Fruit fly (Drosophila melanogaster): ENCODE results near the gene CG45071.

Gene CG45071

dm6 chr3L:15150028-15150427 lies 44.3 kb downstream of the CG45071 start (continued):
- no peak for TF ChIP-seq ato (GFP tag; IDR thresholded peaks at IDR 0.05; ENCODE audit: partially characterized antibody)
- TF ChIP-seq CG3838 (GFP tag; optimal IDR thresholded peaks at IDR 0.05), result no peak
- peak; percentile 35 for TF ChIP-seq CG15514 (GFP tag; optimal IDR thresholded peaks at IDR 0.05)
- TF ChIP-seq C15 (GFP tag; IDR thresholded peaks at IDR 0.05), result no peak
- TF ChIP-seq CG18599 (GFP tag; optimal IDR thresholded peaks at IDR 0.05), result peak; percentile 59
- TF ChIP-seq HmgD (GFP tag; optimal IDR thresholded peaks at IDR 0.05), result no peak
- no peak for TF ChIP-seq tup (GFP tag; optimal IDR thresholded peaks at IDR 0.05)
- TF ChIP-seq CG14710 (tag; optimal IDR thresholded peaks at IDR 0.05), result no peak
- no peak for TF ChIP-seq CG8388 (GFP tag; optimal IDR thresholded peaks at IDR 0.05)

dm6 chr3L:15158330-15159114 lies 52.8 kb downstream of the CG45071 start, which contains the start of the genes Msh6 and Prp31:
TSS of gene Msh6 (minus strand) at chr3L:15158562.
TSS of gene Prp31 (plus strand) at chr3L:15159100.
- TF ChIP-seq CG9817 (tag; optimal IDR thresholded peaks at IDR 0.05), result peak; percentile 64
- peak; percentile 82 for TF ChIP-seq grau (tag; optimal IDR thresholded peaks at IDR 0.05)
- TF ChIP-seq hkb (optimal IDR thresholded peaks at IDR 0.05), result no peak
- no peak for TF ChIP-seq hkb (GFP tag; IDR thresholded peaks at IDR 0.05)
- TF ChIP-seq CG8089 (GFP tag; optimal IDR thresholded peaks at IDR 0.05), result peak; percentile 18
- no peak for TF ChIP-seq p53 (GFP tag; optimal IDR thresholded peaks at IDR 0.05)
- peak; percentile 85 for TF ChIP-seq Ssrp (tag; optimal IDR thresholded peaks at IDR 0.05)
- TF ChIP-seq twi (tag; optimal IDR thresholded peaks at IDR 0.05), result peak; percentile 72
- peak; percentile 79 for TF ChIP-seq fd96Cb (tag; optimal IDR thresholded peaks at IDR 0.05)
- TF ChIP-seq CG12155 (GFP tag; optimal IDR thresholded peaks at IDR 0.05), result peak; percentile 69
- TF ChIP-seq Sry-β (GFP tag; optimal IDR thresholded peaks at IDR 0.05), result peak; percentile 13
- no peak for TF ChIP-seq Dref (GFP tag; IDR thresholded peaks at IDR 0.05)
- no peak; the same call in 3 of the 4 replicates for TF ChIP-seq Gug (GFP tag; IDR thresholded peaks at IDR 0.05)
- peak; percentile 22 for TF ChIP-seq CG4854 (GFP tag; optimal IDR thresholded peaks at IDR 0.05)
- TF ChIP-seq CG10267 (tag; optimal IDR thresholded peaks at IDR 0.05), result peak; percentile 71
- peak; percentile 80 for TF ChIP-seq CG30403 (GFP tag; optimal IDR thresholded peaks at IDR 0.05)
- no peak for TF ChIP-seq ac (GFP tag; optimal IDR thresholded peaks at IDR 0.05)
- TF ChIP-seq Mad (GFP tag; optimal IDR thresholded peaks at IDR 0.05), result no peak
- peak; percentile 5 for TF ChIP-seq CG10431 (GFP tag; optimal IDR thresholded peaks at IDR 0.05)
- TF ChIP-seq hbn (GFP tag; IDR thresholded peaks at IDR 0.05; ENCODE audit: partially characterized antibody), result no peak
- TF ChIP-seq CG4360 (GFP tag; IDR thresholded peaks at IDR 0.05), result no peak
- peak; percentile 70 for TF ChIP-seq tin (GFP tag; optimal IDR thresholded peaks at IDR 0.05)
- TF ChIP-seq Dip2 (GFP tag; IDR thresholded peaks at IDR 0.05), result no peak
- no peak for TF ChIP-seq Doc2 (GFP tag; IDR thresholded peaks at IDR 0.05)
- TF ChIP-seq jumu (GFP tag; optimal IDR thresholded peaks at IDR 0.05), result peak; percentile 50
- TF ChIP-seq pros (GFP tag; optimal IDR thresholded peaks at IDR 0.05), result no peak
- TF ChIP-seq CTCF (GFP tag; optimal IDR thresholded peaks at IDR 0.05), result no peak
- TF ChIP-seq CoRest (tag; optimal IDR thresholded peaks at IDR 0.05), result peak; percentile 92
- TF ChIP-seq Deaf1 (tag; optimal IDR thresholded peaks at IDR 0.05), result no peak
- peak; percentile 57 for TF ChIP-seq CG13624 (GFP tag; optimal IDR thresholded peaks at IDR 0.05)
- peak; percentile 59 for TF ChIP-seq CG2712 (tag; optimal IDR thresholded peaks at IDR 0.05)
- TF ChIP-seq CG31441 (GFP tag; IDR thresholded peaks at IDR 0.05), result peak; percentile 59; the same call in 1 of the 2 replicates
- peak; percentile 72 for TF ChIP-seq lilli (GFP tag; optimal IDR thresholded peaks at IDR 0.05)
- no peak; the same call in 2 of the 3 replicates for TF ChIP-seq jigr1 (GFP tag; IDR thresholded peaks at IDR 0.05)
- TF ChIP-seq CG9437 (GFP tag; optimal IDR thresholded peaks at IDR 0.05), result peak; percentile 65
- peak; percentile 73 for TF ChIP-seq E2f2 (GFP tag; IDR thresholded peaks at IDR 0.05)
- TF ChIP-seq sqz (GFP tag; optimal IDR thresholded peaks at IDR 0.05), result no peak
- TF ChIP-seq B-H2 (GFP tag; optimal IDR thresholded peaks at IDR 0.05), result peak; percentile 49
- no peak for TF ChIP-seq Hmr (GFP tag; optimal IDR thresholded peaks at IDR 0.05)
- peak; percentile 62 for TF ChIP-seq Bteb2 (GFP tag; optimal IDR thresholded peaks at IDR 0.05)

Data from whole organism, embryonic.